Fruit fly (Drosophila melanogaster): Measurements from ENCODE around the gene CG1113.

- TF ChIP-seq sd (tag; optimal IDR thresholded peaks at IDR 0.05) (peak; percentile 98), Mad (GFP tag; optimal IDR thresholded peaks at IDR 0.05) (no peak), CG4328 (GFP tag; optimal IDR thresholded peaks at IDR 0.05) (peak; percentile 88), CG31365 (tag; optimal IDR thresholded peaks at IDR 0.05) (no peak)
These were observed 10.6 kb downstream of the CG1113 start for dm6 chr3R:5263311-5264250.

Measured in whole organism, embryonic.